Worm (Caenorhabditis elegans) whole organism, L3 larva: ENCODE data around the gene pals-23.

ENCODE experiments used
- ama-1 ChIP-seq: fragments of 150-350 bp; optimal IDR thresholded peaks from 2 replicates; lab custom pipeline; 2018
- elt-3 ChIP-seq, 3 experiments: fragments of 150-350 bp in 1 of 3; sonication (generic microtip) in 2 of 3; optimal IDR thresholded peaks; 2 replicates in 2 of 3; 4 replicates in 1 of 3; lab custom pipeline; 2014 to 2017; ENCODE audit warnings: missing biosample characterization in 3 of 3, missing genetic modification characterization in 3 of 3
- nhr-11 ChIP-seq: fragments of 150-350 bp; optimal IDR thresholded peaks from 2 replicates; lab custom pipeline; 2014; ENCODE audit warnings: missing biosample characterization, missing genetic modification characterization
- nhr-28 ChIP-seq: fragments of 150-350 bp; optimal IDR thresholded peaks from 2 replicates; lab custom pipeline; 2014; ENCODE audit warnings: missing biosample characterization, missing genetic modification characterization
- pha-4 ChIP-seq: fragments of 150-350 bp; optimal IDR thresholded peaks from 2 replicates; lab custom pipeline; 2014; ENCODE audit warnings: missing biosample characterization, missing genetic modification reagents, missing genetic modification characterization
- snpc-4 ChIP-seq: fragments of 150-350 bp; optimal IDR thresholded peaks from 2 replicates; lab custom pipeline; 2014; ENCODE audit warnings: missing biosample characterization, missing genetic modification characterization
- unc-39 ChIP-seq: sonication (generic microtip); optimal IDR thresholded peaks from 4 replicates; lab custom pipeline; 2017; ENCODE audit warnings: missing biosample characterization, missing genetic modification characterization
- zag-1 ChIP-seq: fragments of 150-350 bp; optimal IDR thresholded peaks from 2 replicates; lab custom pipeline; 2014; ENCODE audit warnings: missing biosample characterization, missing genetic modification characterization
- ztf-11 ChIP-seq: fragments of 150-350 bp; optimal IDR thresholded peaks from 2 replicates; lab custom pipeline; 2014; ENCODE audit warnings: missing biosample characterization, missing genetic modification characterization

DNA sequence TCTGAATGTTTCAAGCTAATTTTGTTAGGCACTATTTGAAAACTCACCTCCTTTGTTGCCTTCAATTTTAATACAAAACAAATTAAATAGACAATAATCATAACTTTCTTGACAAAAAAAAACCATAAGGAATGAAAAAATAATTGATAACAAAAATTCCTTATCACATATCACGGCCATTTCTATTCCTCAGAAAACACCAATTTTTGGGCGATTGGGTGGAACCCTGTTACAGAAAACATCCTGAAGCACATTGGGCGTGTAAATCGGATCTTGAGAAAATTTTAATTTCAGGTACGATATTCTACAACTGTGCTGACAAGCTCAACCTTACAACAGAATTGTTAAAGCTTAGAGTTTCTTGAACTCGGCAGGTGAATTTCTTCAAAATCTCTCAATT is 40.2 kb downstream of the pals-23 start, which contains the start of gene F40G9.8:
- TF ChIP-seq ztf-11 (tag; lab: Kevin White, UChicago): no peak
- no peak for TF ChIP-seq ama-1 (lab: Kevin White, UChicago)
- TF ChIP-seq snpc-4 (tag; lab: Kevin White, UChicago): no peak
- no peak for TF ChIP-seq unc-39 (tag; lab: Kevin White, UChicago)
- TF ChIP-seq nhr-11 (tag; lab: Kevin White, UChicago): no peak
- no peak for TF ChIP-seq pha-4 (tag; lab: Kevin White, UChicago)
- no peak for TF ChIP-seq nhr-28 (tag; lab: Kevin White, UChicago)
- no peak for TF ChIP-seq zag-1 (tag; lab: Kevin White, UChicago)
- TF ChIP-seq elt-3 (tag; optimal IDR thresholded peaks at IDR 0.05; lab: Kevin White, UChicago): no peak
